3 fruit fly cellular contexts compared by ENCODE assay signal in genomic region chr2L:8541469-8542233, dm6.
TF ChIP-seq lines count a peak whose summit lies in the region.

Gene Sema1a (plus strand): TSS chr2L:8542147.

TF ChIP-seq in whole organism, embryonic, 481 proteins besides CTCF, POLR2A, EP300 and RAD21 (continued from another document and continues in another):
- peak; percentile 23 for TF ChIP-seq Jarid2 (GFP tag; optimal IDR thresholded peaks at IDR 0.05; lab: Kevin White, UChicago)
- peak; percentile 58 for TF ChIP-seq CG10147 (GFP tag; optimal IDR thresholded peaks at IDR 0.05; lab: Kevin White, UChicago)
- TF ChIP-seq CG6683 (GFP tag; optimal IDR thresholded peaks at IDR 0.05; lab: Kevin White, UChicago), result no peak
- TF ChIP-seq Dp (GFP tag; optimal IDR thresholded peaks at IDR 0.05; lab: Kevin White, UChicago), result no peak
- TF ChIP-seq CG2120 (GFP tag; optimal IDR thresholded peaks at IDR 0.05; lab: Kevin White, UChicago), result peak; percentile 76
- peak; percentile 22 for TF ChIP-seq zen (tag; optimal IDR thresholded peaks at IDR 0.05; lab: Kevin White, UChicago)
- peak; percentile 13 for TF ChIP-seq CG12236 (GFP tag; optimal IDR thresholded peaks at IDR 0.05; lab: Kevin White, UChicago)
- no peak for TF ChIP-seq Doc2 (GFP tag; IDR thresholded peaks at IDR 0.05; lab: Robert Waterston, UW)
- TF ChIP-seq CG32532 (GFP tag; IDR thresholded peaks at IDR 0.05; lab: Robert Waterston, UW), result peak; percentile 75
- peak; percentile 69 for TF ChIP-seq Scr (GFP tag; IDR thresholded peaks at IDR 0.05; lab: Robert Waterston, UW; ENCODE audit: partially characterized antibody)
- no peak for TF ChIP-seq CG6175 (GFP tag; IDR thresholded peaks at IDR 0.05; lab: Robert Waterston, UW)
- TF ChIP-seq CG31365 (tag; optimal IDR thresholded peaks at IDR 0.05; lab: Kevin White, UChicago), result no peak
- peak; percentile 44 for TF ChIP-seq fd96Cb (tag; optimal IDR thresholded peaks at IDR 0.05; lab: Kevin White, UChicago)
- TF ChIP-seq CG8089 (GFP tag; optimal IDR thresholded peaks at IDR 0.05; lab: Kevin White, UChicago), result no peak
- no peak for TF ChIP-seq btn (GFP tag; optimal IDR thresholded peaks at IDR 0.05; lab: Kevin White, UChicago)
- TF ChIP-seq Hr51 (GFP tag; optimal IDR thresholded peaks at IDR 0.05; lab: Kevin White, UChicago), result peak; percentile 17 to 58
- TF ChIP-seq Lim3 (GFP tag; IDR thresholded peaks at IDR 0.05; lab: Robert Waterston, UW), result no peak
- peak; percentile 89 for TF ChIP-seq ci (GFP tag; IDR thresholded peaks at IDR 0.05; lab: Robert Waterston, UW)
- TF ChIP-seq CG1602 (GFP tag; optimal IDR thresholded peaks at IDR 0.05; lab: Kevin White, UChicago), result peak; percentile 74
- TF ChIP-seq CG8478 (optimal IDR thresholded peaks at IDR 0.05; lab: Kevin White, UChicago), result no peak
- TF ChIP-seq gro (GFP tag; optimal IDR thresholded peaks at IDR 0.05; lab: Kevin White, UChicago), result peak; percentile 25
- no peak for TF ChIP-seq D (optimal IDR thresholded peaks at IDR 0.05; lab: Kevin White, UChicago)
- peak; percentile 18 for TF ChIP-seq D (GFP tag; optimal IDR thresholded peaks at IDR 0.05; lab: Kevin White, UChicago)
- TF ChIP-seq slp2 (GFP tag; optimal IDR thresholded peaks at IDR 0.05; lab: Kevin White, UChicago), result no peak
- TF ChIP-seq CG2678 (tag; optimal IDR thresholded peaks at IDR 0.05; lab: Kevin White, UChicago), result peak; percentile 54
- no peak for TF ChIP-seq kni (GFP tag; optimal IDR thresholded peaks at IDR 0.05; lab: Kevin White, UChicago)
- no peak for TF ChIP-seq slou (GFP tag; optimal IDR thresholded peaks at IDR 0.05; lab: Kevin White, UChicago)
- peak; percentile 61 for TF ChIP-seq CG16863 (GFP tag; optimal IDR thresholded peaks at IDR 0.05; lab: Kevin White, UChicago)
- TF ChIP-seq CG6765 (GFP tag; optimal IDR thresholded peaks at IDR 0.05; lab: Kevin White, UChicago), result peak; percentile 48
- TF ChIP-seq CG32767 (GFP tag; IDR thresholded peaks at IDR 0.05; lab: Robert Waterston, UW), result no peak; the same call in 1 of the 2 replicates
- peak; percentile 87 for TF ChIP-seq Antp (GFP tag; optimal IDR thresholded peaks at IDR 0.05; lab: Kevin White, UChicago)
- no peak for TF ChIP-seq Trl (optimal IDR thresholded peaks at IDR 0.05; lab: Kevin White, UChicago)
- peak; percentile 51 for TF ChIP-seq Trl (GFP tag; optimal IDR thresholded peaks at IDR 0.05; lab: Kevin White, UChicago)
- TF ChIP-seq Hmx (GFP tag; optimal IDR thresholded peaks at IDR 0.05; lab: Kevin White, UChicago), result no peak
- peak; percentile 8 for TF ChIP-seq CG17385 (GFP tag; optimal IDR thresholded peaks at IDR 0.05; lab: Kevin White, UChicago)
- peak; percentile 10 for TF ChIP-seq ems (GFP tag; optimal IDR thresholded peaks at IDR 0.05; lab: Kevin White, UChicago)
- TF ChIP-seq bowl (GFP tag; IDR thresholded peaks at IDR 0.05; lab: Robert Waterston, UW), result 0 out of 2 replicates have a peak, but pooled peaks have one; percentile 5
- TF ChIP-seq ato (GFP tag; IDR thresholded peaks at IDR 0.05; lab: Robert Waterston, UW; ENCODE audit: partially characterized antibody), result peak; percentile 86
- peak; percentile 70 for TF ChIP-seq ewg (GFP tag; optimal IDR thresholded peaks at IDR 0.05; lab: Kevin White, UChicago)
- peak; percentile 79 for TF ChIP-seq vvl (GFP tag; IDR thresholded peaks at IDR 0.05; lab: Robert Waterston, UW)
- TF ChIP-seq HHEX (GFP tag; optimal IDR thresholded peaks at IDR 0.05; lab: Kevin White, UChicago), result peak; percentile 26
- TF ChIP-seq CG2202 (tag; optimal IDR thresholded peaks at IDR 0.05; lab: Kevin White, UChicago), result peak; percentile 31
- TF ChIP-seq Myb (GFP tag; optimal IDR thresholded peaks at IDR 0.05; lab: Kevin White, UChicago), result peak; percentile 39
- TF ChIP-seq ranshi (GFP tag; IDR thresholded peaks at IDR 0.05; lab: Robert Waterston, UW), result peak; percentile 50; the same call in 1 of the 2 replicates

TF ChIP-seq in whole organism, prepupa, 60 proteins besides CTCF, POLR2A, EP300 and RAD21 (continued from another document):
- TF ChIP-seq CG31627 (GFP tag; optimal IDR thresholded peaks at IDR 0.05; lab: Kevin White, UChicago), result peak; percentile 82
- peak; percentile 71; the same call in 2 of the 3 replicates for TF ChIP-seq CG8119 (GFP tag; IDR thresholded peaks at IDR 0.05; lab: Robert Waterston, UW)
- TF ChIP-seq CG3919 (GFP tag; optimal IDR thresholded peaks at IDR 0.05; lab: Kevin White, UChicago), result peak; percentile 76
- peak; percentile 7 for TF ChIP-seq CG6808 (GFP tag; optimal IDR thresholded peaks at IDR 0.05; lab: Kevin White, UChicago)
- TF ChIP-seq CG32006 (GFP tag; optimal IDR thresholded peaks at IDR 0.05; lab: Kevin White, UChicago), result peak; percentile 81
- TF ChIP-seq esn (GFP tag; optimal IDR thresholded peaks at IDR 0.05; lab: Kevin White, UChicago), result peak; percentile 58
- TF ChIP-seq CG11762 (GFP tag; optimal IDR thresholded peaks at IDR 0.05; lab: Kevin White, UChicago; ENCODE audit: insufficient read depth), result no peak
- TF ChIP-seq topi (GFP tag; optimal IDR thresholded peaks at IDR 0.05; lab: Kevin White, UChicago), result peak; percentile 38
- TF ChIP-seq fd59A (GFP tag; optimal IDR thresholded peaks at IDR 0.05; lab: Kevin White, UChicago), result no peak
- TF ChIP-seq CG6163 (GFP tag; IDR thresholded peaks at IDR 0.05; lab: Robert Waterston, UW), result peak; percentile 72
- peak; percentile 63 for TF ChIP-seq net (GFP tag; optimal IDR thresholded peaks at IDR 0.05; lab: Kevin White, UChicago)
- peak; percentile 32 for TF ChIP-seq CG11902 (GFP tag; optimal IDR thresholded peaks at IDR 0.05; lab: Kevin White, UChicago)
- TF ChIP-seq Hr4 (GFP tag; optimal IDR thresholded peaks at IDR 0.05; lab: Kevin White, UChicago), result peak; percentile 90
- TF ChIP-seq eg (GFP tag; IDR thresholded peaks at IDR 0.05; lab: Robert Waterston, UW), result peak; percentile 82
- TF ChIP-seq spab (GFP tag; optimal IDR thresholded peaks at IDR 0.05; lab: Kevin White, UChicago), result no peak
- TF ChIP-seq CG15336 (GFP tag; IDR thresholded peaks at IDR 0.05; lab: Robert Waterston, UW), result peak; percentile 56; the same call in 1 of the 2 replicates
- TF ChIP-seq Gug (GFP tag; IDR thresholded peaks at IDR 0.05; lab: Robert Waterston, UW), result peak; percentile 51
- TF ChIP-seq Met (GFP tag; optimal IDR thresholded peaks at IDR 0.05; lab: Kevin White, UChicago), result peak; percentile 30
- TF ChIP-seq vri (GFP tag; optimal IDR thresholded peaks at IDR 0.05; lab: Kevin White, UChicago), result peak; percentile 23
- TF ChIP-seq svp (GFP tag; lab: Kevin White, UChicago), result peak; percentile 79
- TF ChIP-seq CG34406 (GFP tag; optimal IDR thresholded peaks at IDR 0.05; lab: Kevin White, UChicago), result peak; percentile 60
- TF ChIP-seq CG11294 (GFP tag; IDR thresholded peaks at IDR 0.05; lab: Robert Waterston, UW), result no peak; the same call in 1 of the 2 replicates
- peak; percentile 11 for TF ChIP-seq CG8319 (GFP tag; optimal IDR thresholded peaks at IDR 0.05; lab: Kevin White, UChicago)
- TF ChIP-seq ss (GFP tag; optimal IDR thresholded peaks at IDR 0.05; lab: Kevin White, UChicago), result peak in 1 of 2 experiments; percentile 39
- TF ChIP-seq CG1621 (tag; optimal IDR thresholded peaks at IDR 0.05; lab: Kevin White, UChicago), result no peak
- TF ChIP-seq Eip78C (GFP tag; lab: Kevin White, UChicago), result peak; percentile 77
- TF ChIP-seq CG4318 (GFP tag; optimal IDR thresholded peaks at IDR 0.05; lab: Kevin White, UChicago), result peak; percentile 65
- peak; percentile 57 for TF ChIP-seq Smox (GFP tag; optimal IDR thresholded peaks at IDR 0.05; lab: Kevin White, UChicago)
- TF ChIP-seq cyc (GFP tag; optimal IDR thresholded peaks at IDR 0.05; lab: Kevin White, UChicago), result peak; percentile 36
- TF ChIP-seq OdsH (GFP tag; optimal IDR thresholded peaks at IDR 0.05; lab: Kevin White, UChicago), result peak; percentile 35
- peak; percentile 43 for TF ChIP-seq Hr39 (GFP tag; optimal IDR thresholded peaks at IDR 0.05; lab: Kevin White, UChicago)
- TF ChIP-seq CG3032 (tag; optimal IDR thresholded peaks at IDR 0.05; lab: Kevin White, UChicago), result peak; percentile 21
- peak; percentile 29 for TF ChIP-seq acj6 (GFP tag; optimal IDR thresholded peaks at IDR 0.05; lab: Kevin White, UChicago)
- peak; percentile 32 for TF ChIP-seq Ets96B (tag; optimal IDR thresholded peaks at IDR 0.05; lab: Kevin White, UChicago)
- peak; percentile 0 for TF ChIP-seq dsx (GFP tag; optimal IDR thresholded peaks at IDR 0.05; lab: Kevin White, UChicago; ENCODE audit: poor library complexity, severe bottlenecking)
- TF ChIP-seq CG6854 (GFP tag; optimal IDR thresholded peaks at IDR 0.05; lab: Kevin White, UChicago), result peak; percentile 51
- TF ChIP-seq CG9139 (GFP tag; optimal IDR thresholded peaks at IDR 0.05; lab: Kevin White, UChicago), result no peak
- TF ChIP-seq CG6276 (GFP tag; optimal IDR thresholded peaks at IDR 0.05; lab: Kevin White, UChicago), result peak; percentile 65
- peak in 1 of 2 experiments; percentile 12 for TF ChIP-seq salr (GFP tag; optimal IDR thresholded peaks at IDR 0.05; lab: Kevin White, UChicago)
- TF ChIP-seq lz (GFP tag; optimal IDR thresholded peaks at IDR 0.05; lab: Kevin White, UChicago), result peak; percentile 42

TF ChIP-seq in whole organism, wandering third instar larva, 38 proteins besides CTCF, POLR2A, EP300 and RAD21 (continued from another document):
- no peak for TF ChIP-seq Jra (GFP tag; optimal IDR thresholded peaks at IDR 0.05; lab: Kevin White, UChicago)
- TF ChIP-seq Myc (optimal IDR thresholded peaks at IDR 0.05; lab: Kevin White, UChicago), result no peak
- TF ChIP-seq sage (GFP tag; optimal IDR thresholded peaks at IDR 0.05; lab: Kevin White, UChicago), result no peak
- TF ChIP-seq Mio (GFP tag; optimal IDR thresholded peaks at IDR 0.05; lab: Kevin White, UChicago), result no peak
- no peak for TF ChIP-seq dl (GFP tag; optimal IDR thresholded peaks at IDR 0.05; lab: Kevin White, UChicago; ENCODE audit: insufficient read depth in 1 of 2, partially characterized antibody in 2 of 2)
- TF ChIP-seq Dif (GFP tag; optimal IDR thresholded peaks at IDR 0.05; lab: Kevin White, UChicago; ENCODE audit: partially characterized antibody), result no peak
- no peak for TF ChIP-seq dmrt93B (GFP tag; optimal IDR thresholded peaks at IDR 0.05; lab: Kevin White, UChicago)
- TF ChIP-seq ey (GFP tag; optimal IDR thresholded peaks at IDR 0.05; lab: Kevin White, UChicago), result peak; percentile 49
- no peak for TF ChIP-seq tai (GFP tag; optimal IDR thresholded peaks at IDR 0.05; lab: Kevin White, UChicago)
- TF ChIP-seq GATAd (GFP tag; optimal IDR thresholded peaks at IDR 0.05; lab: Kevin White, UChicago), result no peak
- TF ChIP-seq N (GFP tag; optimal IDR thresholded peaks at IDR 0.05; lab: Kevin White, UChicago), result no peak
- TF ChIP-seq Dfd (GFP tag; optimal IDR thresholded peaks at IDR 0.05; lab: Kevin White, UChicago), result no peak
- no peak for TF ChIP-seq Abd-B (GFP tag; optimal IDR thresholded peaks at IDR 0.05; lab: Kevin White, UChicago)
- TF ChIP-seq Hr78 (GFP tag; optimal IDR thresholded peaks at IDR 0.05; lab: Kevin White, UChicago), result no peak
- TF ChIP-seq Vsx2 (GFP tag; optimal IDR thresholded peaks at IDR 0.05; lab: Kevin White, UChicago; ENCODE audit: partially characterized antibody), result no peak
TF ChIP-seq in whole organism, wandering third instar larva: peak in this region for 18.
